Worm (Caenorhabditis elegans) whole organism, young adult: Measurements from ENCODE around the gene Y66H1A.5.

ENCODE experiments used
- B0019.2 ChIP-seq: fragments of 200-800 bp; sonication (Bioruptor generic); conservative IDR thresholded peaks from 2 replicates; pipeline ENCODE4 v1.3.6; 2022; ENCODE audit warnings: missing genetic modification reagents, missing genetic modification characterization, missing compliant biosample characterization
- C06A6.2 ChIP-seq: fragments of 200-800 bp; sonication (Bioruptor generic); conservative IDR thresholded peaks from 2 replicates; pipeline ENCODE4 v1.3.6; 2022; ENCODE audit warnings: missing genetic modification characterization, missing compliant biosample characterization
- F23B12.7 ChIP-seq: sonication (generic microtip); optimal IDR thresholded peaks from 2 replicates; lab custom pipeline; 2017; ENCODE audit warnings: missing genetic modification characterization, mild to moderate bottlenecking, missing compliant biosample characterization, antibody characterized with exemption, moderate library complexity; ENCODE audit not compliant: insufficient read depth
- F33H1.4 ChIP-seq: fragments of 200-800 bp; sonication (Bioruptor generic); IDR thresholded peaks from 2 replicates; pipeline ENCODE4 v1.3.6; 2022; ENCODE audit warnings: missing genetic modification reagents, missing genetic modification characterization, missing compliant biosample characterization
- F39B2.1 ChIP-seq: fragments of 200-800 bp; sonication (Bioruptor generic); IDR thresholded peaks from 2 replicates; pipeline ENCODE4 v1.3.6; 2022; ENCODE audit warnings: missing genetic modification reagents, missing genetic modification characterization, missing compliant biosample characterization
- F52B5.7 ChIP-seq: sonication (generic microtip); optimal IDR thresholded peaks from 2 replicates; lab custom pipeline; 2016; ENCODE audit warnings: mild to moderate bottlenecking, missing genetic modification characterization, missing compliant biosample characterization
- T07F8.4 ChIP-seq: sonication (generic microtip); optimal IDR thresholded peaks from 2 replicates; lab custom pipeline; 2016; ENCODE audit warnings: mild to moderate bottlenecking, missing genetic modification characterization, moderate library complexity, missing compliant biosample characterization
- Y53G8AR.9 ChIP-seq: fragments of 200-800 bp; sonication (Bioruptor generic); conservative IDR thresholded peaks from 2 replicates; pipeline ENCODE4 v1.3.6; 2022; ENCODE audit warnings: missing genetic modification reagents, missing genetic modification characterization, missing compliant biosample characterization
- Y56A3A.18 ChIP-seq: fragments of 200-800 bp; sonication (Bioruptor generic); IDR thresholded peaks from 2 replicates; pipeline ENCODE4 v1.3.6; 2022; ENCODE audit warnings: missing genetic modification reagents, missing genetic modification characterization, missing compliant biosample characterization
- Y67H2A.10 ChIP-seq: fragments of 200-800 bp; sonication (Bioruptor generic); conservative IDR thresholded peaks from 2 replicates; pipeline ENCODE4 v1.3.6; 2022; ENCODE audit warnings: missing genetic modification reagents, missing genetic modification characterization, missing compliant biosample characterization
- akir-1 ChIP-seq: fragments of 200-800 bp; sonication (Bioruptor generic); optimal IDR thresholded peaks from 2 replicates; lab custom pipeline; 2018; ENCODE audit warnings: mild to moderate bottlenecking, missing genetic modification characterization, moderate library complexity, missing compliant biosample characterization
- aptf-3 ChIP-seq: fragments of 200-800 bp; sonication (Bioruptor generic); IDR thresholded peaks from 2 replicates; pipeline ENCODE4 v1.3.6; 2022; ENCODE audit warnings: missing genetic modification characterization, missing compliant biosample characterization
- atf-7 ChIP-seq: sonication (generic microtip); optimal IDR thresholded peaks from 2 replicates; lab custom pipeline; 2017; ENCODE audit warnings: mild to moderate bottlenecking, missing genetic modification characterization, missing compliant biosample characterization
- attf-5 ChIP-seq: fragments of 200-800 bp; sonication (Bioruptor generic); optimal IDR thresholded peaks from 2 replicates; lab custom pipeline; 2018; ENCODE audit warnings: mild to moderate bottlenecking, missing genetic modification characterization, missing compliant biosample characterization
- attf-6 ChIP-seq: fragments of 200-800 bp; sonication (Bioruptor generic); IDR thresholded peaks from 2 replicates; pipeline ENCODE4 v1.3.6; 2022; ENCODE audit warnings: missing genetic modification reagents, missing genetic modification characterization, missing compliant biosample characterization
- dox-1 ChIP-seq: fragments of 200-800 bp; sonication (Bioruptor generic); IDR thresholded peaks from 2 replicates; pipeline ENCODE4 v1.3.6; 2022; ENCODE audit warnings: missing genetic modification reagents, missing genetic modification characterization, missing compliant biosample characterization
- dpff-1 ChIP-seq: sonication (generic microtip); optimal IDR thresholded peaks from 2 replicates; lab custom pipeline; 2017; ENCODE audit warnings: mild to moderate bottlenecking, missing genetic modification characterization, missing compliant biosample characterization
- dpl-1 ChIP-seq: fragments of 150-350 bp; optimal IDR thresholded peaks from 2 replicates; lab custom pipeline; 2014; ENCODE audit warnings: missing biosample characterization, missing genetic modification reagents, missing genetic modification characterization
- efl-1 ChIP-seq: fragments of 150-350 bp; optimal IDR thresholded peaks from 2 replicates; lab custom pipeline; 2014; ENCODE audit warnings: missing biosample characterization, missing genetic modification reagents, missing genetic modification characterization
- egl-18 ChIP-seq: fragments of 200-800 bp; sonication (Bioruptor generic); IDR thresholded peaks from 2 replicates; pipeline ENCODE4 v1.3.6; 2022; ENCODE audit warnings: missing genetic modification reagents, missing genetic modification characterization, missing compliant biosample characterization
- ekl-4 ChIP-seq: fragments of 200-800 bp; sonication (Bioruptor generic); IDR thresholded peaks from 2 replicates; pipeline ENCODE4 v1.3.6; 2022; ENCODE audit warnings: missing genetic modification reagents, missing genetic modification characterization, missing compliant biosample characterization
- gei-17 ChIP-seq: fragments of 200-800 bp; sonication (Bioruptor generic); optimal IDR thresholded peaks from 2 replicates; lab custom pipeline; 2018; ENCODE audit warnings: mild to moderate bottlenecking, missing genetic modification characterization, missing compliant biosample characterization
- hlh-26 ChIP-seq: fragments of 200-800 bp; sonication (Bioruptor generic); conservative IDR thresholded peaks from 2 replicates; pipeline ENCODE4 v1.3.6; 2022; ENCODE audit warnings: missing genetic modification reagents, missing genetic modification characterization, missing compliant biosample characterization
- hmg-20 ChIP-seq: fragments of 200-800 bp; sonication (Bioruptor generic); IDR thresholded peaks from 2 replicates; pipeline ENCODE4 v1.3.6; 2022; ENCODE audit warnings: missing genetic modification reagents, missing genetic modification characterization, missing compliant biosample characterization
- hsf-1 ChIP-seq: fragments of 200-800 bp; sonication (Bioruptor generic); IDR thresholded peaks from 2 replicates; pipeline ENCODE4 v1.3.6; 2022; ENCODE audit warnings: missing genetic modification reagents, missing genetic modification characterization, missing compliant biosample characterization
- let-526 ChIP-seq: fragments of 200-800 bp; sonication (Bioruptor generic); IDR thresholded peaks from 2 replicates; pipeline ENCODE4 v1.3.6; 2022; ENCODE audit warnings: missing genetic modification reagents, missing genetic modification characterization, missing compliant biosample characterization
- lin-26 ChIP-seq: fragments of 200-800 bp; sonication (Bioruptor generic); IDR thresholded peaks from 2 replicates; pipeline ENCODE4 v1.3.6; 2022; ENCODE audit warnings: missing genetic modification reagents, missing genetic modification characterization, missing compliant biosample characterization
- lir-1 ChIP-seq: fragments of 200-800 bp; sonication (Bioruptor generic); conservative IDR thresholded peaks from 2 replicates; pipeline ENCODE4 v1.3.6; 2022; ENCODE audit warnings: missing genetic modification reagents, missing genetic modification characterization, missing compliant biosample characterization
- lsl-1 ChIP-seq: fragments of 200-800 bp; sonication (Bioruptor generic); optimal IDR thresholded peaks from 2 replicates; lab custom pipeline; 2018; ENCODE audit warnings: mild to moderate bottlenecking, missing genetic modification characterization, moderate library complexity, missing compliant biosample characterization
- lsy-27 ChIP-seq: sonication (generic microtip); optimal IDR thresholded peaks from 2 replicates; lab custom pipeline; 2017; ENCODE audit warnings: missing genetic modification characterization, mild to moderate bottlenecking, missing compliant biosample characterization, antibody characterized with exemption, missing genotype, borderline replicate concordance; ENCODE audit not compliant: insufficient read depth
- madf-3 ChIP-seq: fragments of 200-800 bp; sonication (Bioruptor generic); IDR thresholded peaks from 2 replicates; pipeline ENCODE4 v1.3.6; 2022; ENCODE audit warnings: missing genetic modification reagents, missing genetic modification characterization, missing compliant biosample characterization
- mel-28 ChIP-seq: sonication (generic microtip); optimal IDR thresholded peaks from 2 replicates; lab custom pipeline; 2016; ENCODE audit warnings: borderline replicate concordance, mild to moderate bottlenecking, missing genetic modification characterization, missing compliant biosample characterization
- nhr-120 ChIP-seq: fragments of 200-800 bp; sonication (Bioruptor generic); IDR thresholded peaks from 2 replicates; pipeline ENCODE4 v1.3.6; 2022; ENCODE audit warnings: missing genetic modification characterization, missing compliant biosample characterization
- nhr-90 ChIP-seq: sonication (generic microtip); optimal IDR thresholded peaks from 2 replicates; lab custom pipeline; 2016; ENCODE audit warnings: missing genotype, mild to moderate bottlenecking, missing genetic modification characterization, missing compliant biosample characterization
- pbrm-1 ChIP-seq: fragments of 200-800 bp; sonication (Bioruptor generic); IDR thresholded peaks from 2 replicates; pipeline ENCODE4 v1.3.6; 2022; ENCODE audit warnings: missing genetic modification reagents, missing genetic modification characterization, missing compliant biosample characterization
- pha-4 ChIP-seq: fragments of 150-350 bp; sonication (generic microtip); optimal IDR thresholded peaks from 2 replicates; lab custom pipeline; 2014; ENCODE audit warnings: missing biosample characterization, missing genetic modification reagents, missing genetic modification characterization
- snpc-1.3 ChIP-seq: sonication (generic microtip); optimal IDR thresholded peaks from 2 replicates; lab custom pipeline; 2017; ENCODE audit warnings: missing genetic modification characterization, mild to moderate bottlenecking, missing compliant biosample characterization, antibody characterized with exemption, moderate library complexity, missing genotype, missing genetic modification reagents; ENCODE audit not compliant: insufficient read depth
- snpc-4 ChIP-seq, 5 experiments: fragments of 150-350 bp in 1 of 5; sonication (generic microtip) in 4 of 5; optimal IDR thresholded peaks; 2 replicates each; lab custom pipeline; 2014 to 2018; ENCODE audit warnings: missing genetic modification characterization in 5 of 5, missing biosample characterization in 3 of 5, antibody characterized with exemption in 2 of 5, mild to moderate bottlenecking in 2 of 5, missing compliant biosample characterization in 2 of 5, missing genotype in 2 of 5, moderate library complexity in 2 of 5, missing genetic modification reagents in 1 of 5
- somi-1 ChIP-seq: fragments of 200-800 bp; sonication (Bioruptor generic); optimal IDR thresholded peaks from 2 replicates; lab custom pipeline; 2018; ENCODE audit warnings: mild to moderate bottlenecking, missing genetic modification characterization, missing compliant biosample characterization
- tbx-9 ChIP-seq: sonication (generic microtip); optimal IDR thresholded peaks from 2 replicates; lab custom pipeline; 2016; ENCODE audit warnings: borderline replicate concordance, missing genetic modification characterization, inconsistent platforms, missing compliant biosample characterization
- tlf-1 ChIP-seq: fragments of 200-800 bp; sonication (Bioruptor generic); optimal IDR thresholded peaks from 2 replicates; lab custom pipeline; 2018; ENCODE audit warnings: mild to moderate bottlenecking, missing genetic modification characterization, missing compliant biosample characterization
- unc-130 ChIP-seq: sonication (generic microtip); optimal IDR thresholded peaks from 2 replicates; lab custom pipeline; 2016; ENCODE audit warnings: missing genetic modification reagents, missing genetic modification characterization, missing compliant biosample characterization
- unc-62 ChIP-seq: fragments of 150-350 bp; optimal IDR thresholded peaks from 2 replicates; lab custom pipeline; 2014; ENCODE audit warnings: missing biosample characterization, missing genetic modification reagents, missing genetic modification characterization
- ztf-18 ChIP-seq: sonication (generic microtip); optimal IDR thresholded peaks from 2 replicates; lab custom pipeline; 2016; ENCODE audit warnings: missing genotype, mild to moderate bottlenecking, missing genetic modification characterization, missing compliant biosample characterization
- ztf-25 ChIP-seq: fragments of 200-800 bp; sonication (Bioruptor generic); IDR thresholded peaks from 2 replicates; pipeline ENCODE4 v1.3.6; 2022; ENCODE audit warnings: missing genetic modification reagents, missing genetic modification characterization, missing compliant biosample characterization
- ztf-26 ChIP-seq: sonication (generic microtip); optimal IDR thresholded peaks from 2 replicates; lab custom pipeline; 2017; ENCODE audit warnings: missing genetic modification characterization, missing compliant biosample characterization
- ztf-28 ChIP-seq: fragments of 200-800 bp; sonication (Bioruptor generic); IDR thresholded peaks from 2 replicates; pipeline ENCODE4 v1.3.6; 2022; ENCODE audit warnings: missing genetic modification reagents, missing genetic modification characterization, missing compliant biosample characterization
- ztf-6 ChIP-seq: fragments of 200-800 bp; sonication (Bioruptor generic); IDR thresholded peaks from 2 replicates; pipeline ENCODE4 v1.3.6; 2022; ENCODE audit warnings: missing genetic modification reagents, missing genetic modification characterization, missing compliant biosample characterization

Y66H1A.5 gene

DNA sequence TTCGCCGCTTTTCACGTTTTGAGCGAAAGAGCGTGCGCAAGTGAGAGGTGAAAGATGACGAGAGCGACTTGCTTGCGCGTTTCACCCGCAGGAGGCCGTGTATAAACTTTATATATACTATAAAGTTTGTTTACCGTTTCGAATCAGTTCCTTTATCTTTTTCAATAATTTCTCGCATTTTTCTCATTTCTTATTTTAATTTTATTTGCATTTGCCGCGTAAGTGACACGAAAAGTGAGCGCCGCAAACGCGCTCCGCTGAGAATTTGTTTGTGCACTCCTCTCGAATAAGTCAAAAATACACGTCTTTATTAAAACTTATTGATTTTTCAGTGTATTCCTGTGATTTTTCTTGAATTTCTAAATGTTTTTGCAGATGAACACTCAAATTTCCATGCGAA, 14.7 kb upstream of the Y66H1A.5 start, which contains the start of gene mrpl-55 (continued):
- TF ChIP-seq hsf-1 (GFP tag; lab: Robert Waterston, UW) (no peak), nhr-90 (tag; lab: Kevin White, UChicago) (no peak), mel-28 (no peak), attf-5 (peak; percentile 79), unc-130 (GFP tag; lab: Kevin White, UChicago) (peak; percentile 18), hmg-20 (GFP tag; lab: Robert Waterston, UW) (no peak), gei-17 (no peak), tbx-9 (tag; lab: Kevin White, UChicago) (no peak), B0019.2 (GFP tag; lab: Robert Waterston, UW) (0 out of 2 replicates have a peak, but pooled peaks have one; percentile 9), F52B5.7 (no peak), dpff-1 (no peak), ztf-6 (0 out of 2 replicates have a peak, but pooled peaks have one; percentile 11), dpl-1 (GFP tag; lab: Kevin White, UChicago) (peak; percentile 84), attf-6 (no peak), Y53G8AR.9 (no peak), hlh-26 (GFP tag; lab: Robert Waterston, UW) (no peak), somi-1 (GFP tag; lab: Kevin White, UChicago) (no peak), Y67H2A.10 (no peak), aptf-3 (GFP tag; lab: Robert Waterston, UW) (no peak), C06A6.2 (GFP tag; lab: Robert Waterston, UW) (0 out of 2 replicates have a peak, but pooled peaks have one; percentile 9), F23B12.7 (tag; lab: Kevin White, UChicago) (peak; percentile 30), efl-1 (GFP tag; lab: Kevin White, UChicago) (peak; percentile 69), akir-1 (GFP tag; lab: Kevin White, UChicago) (no peak), ztf-28 (no peak), ztf-26 (tag; lab: Kevin White, UChicago) (peak; percentile 68), dox-1 (GFP tag; lab: Robert Waterston, UW) (peak; percentile 63; the same call in 1 of the 2 replicates), unc-62 (GFP tag; lab: Kevin White, UChicago) (no peak), ztf-25 (GFP tag; lab: Robert Waterston, UW) (no peak), snpc-4 (GFP tag; optimal IDR thresholded peaks at IDR 0.05; lab: Kevin White, UChicago) (peak; percentile 13), snpc-4 (tag; optimal IDR thresholded peaks at IDR 0.05; lab: Kevin White, UChicago) (peak; percentile 24 to 65 (median 56)), snpc-1.3 (tag; lab: Kevin White, UChicago) (peak; percentile 33), tlf-1 (GFP tag; lab: Kevin White, UChicago) (peak; percentile 27), T07F8.4 (tag; lab: Kevin White, UChicago) (no peak), nhr-120 (no peak), ekl-4 (GFP tag; lab: Robert Waterston, UW) (no peak), madf-3 (GFP tag; lab: Robert Waterston, UW) (no peak), pha-4 (tag; lab: Kevin White, UChicago) (no peak), let-526 (GFP tag; lab: Robert Waterston, UW) (no peak), egl-18 (GFP tag; lab: Robert Waterston, UW) (no peak), lir-1 (GFP tag; lab: Robert Waterston, UW) (no peak; the same call in 1 of the 2 replicates), pbrm-1 (peak; percentile 47; the same call in 1 of the 2 replicates), F33H1.4 (GFP tag; lab: Robert Waterston, UW) (peak; percentile 51; the same call in 1 of the 2 replicates), lsl-1 (peak; percentile 25), lin-26 (no peak), F39B2.1 (GFP tag; lab: Robert Waterston, UW) (no peak), atf-7 (no peak), lsy-27 (tag; lab: Kevin White, UChicago) (no peak), ztf-18 (tag; lab: Kevin White, UChicago) (no peak), Y56A3A.18 (no peak)
